Fruit fly (Drosophila melanogaster) S2 (cell line): Measurements from ENCODE around the gene CG7840.

Experiments
- CG8478 ChIP-seq: fragments of >200 bp; optimal IDR thresholded peaks from 2 replicates; lab custom pipeline; 2018
- CTCF ChIP-seq, 2 experiments: fragments of >200 bp; optimal IDR thresholded peaks; 2 replicates each; lab custom pipeline; 2018

dm6 chr2L:8355419-8355818, 50.0 kb downstream of the CG7840 start:
- TF ChIP-seq CG8478: no peak
- no peak for TF ChIP-seq CTCF (optimal IDR thresholded peaks at IDR 0.05; lab: Kevin White, UChicago)
